Worm (Caenorhabditis elegans): ENCODE measurements around the gene T07A5.7.

- TF ChIP-seq snpc-4 (tag; optimal IDR thresholded peaks at IDR 0.05): no peak
- no peak for TF ChIP-seq nhr-28 (tag; optimal IDR thresholded peaks at IDR 0.05)
- TF ChIP-seq unc-62 (GFP tag; optimal IDR thresholded peaks at IDR 0.05): no peak
- no peak for TF ChIP-seq mep-1 (tag; optimal IDR thresholded peaks at IDR 0.05)
These were observed 39.1 kb downstream of the T07A5.7 start for ce11 chrIII:10271807-10272206.
